Worm (Caenorhabditis elegans) whole organism, early embryonic: ENCODE results near the gene dph-2.

ENCODE experiments used
- F13C5.2 ChIP-seq: sonication (generic microtip); optimal IDR thresholded peaks from 2 replicates; lab custom pipeline; 2017; ENCODE audit warnings: mild to moderate bottlenecking, missing genetic modification characterization, inconsistent platforms, missing compliant biosample characterization
- aly-1 ChIP-seq: sonication (generic microtip); optimal IDR thresholded peaks from 2 replicates; lab custom pipeline; 2016; ENCODE audit warnings: missing genetic modification characterization, missing compliant biosample characterization
- ama-1 ChIP-seq: fragments of 150-350 bp; optimal IDR thresholded peaks from 2 replicates; lab custom pipeline; 2014
- ceh-13 ChIP-seq: fragments of 200-800 bp; sonication (Bioruptor generic); optimal IDR thresholded peaks from 2 replicates; lab custom pipeline; 2018; ENCODE audit warnings: mild to moderate bottlenecking, missing genetic modification characterization, missing compliant biosample characterization
- ets-7 ChIP-seq: sonication (generic microtip); optimal IDR thresholded peaks from 2 replicates; lab custom pipeline; 2016; ENCODE audit warnings: missing genotype, missing genetic modification characterization, missing compliant biosample characterization
- flt-1 ChIP-seq: fragments of 200-800 bp; sonication (Bioruptor generic); IDR thresholded peaks from 2 replicates; pipeline ENCODE4 v1.3.6; 2022; ENCODE audit warnings: missing genetic modification characterization, missing compliant biosample characterization
- hmg-4 ChIP-seq: fragments of 200-800 bp; sonication (Bioruptor generic); optimal IDR thresholded peaks from 2 replicates; lab custom pipeline; 2018; ENCODE audit warnings: mild to moderate bottlenecking, missing genetic modification characterization, missing compliant biosample characterization
- hnd-1 ChIP-seq: sonication (generic microtip); optimal IDR thresholded peaks from 2 replicates; lab custom pipeline; 2016; ENCODE audit warnings: missing genetic modification characterization, missing compliant biosample characterization
- scrt-1 ChIP-seq: fragments of 200-800 bp; sonication (Bioruptor generic); IDR thresholded peaks from 2 replicates; pipeline ENCODE4 v1.3.6; 2022; ENCODE audit warnings: missing genetic modification characterization, missing compliant biosample characterization
- sea-1 ChIP-seq: fragments of 200-800 bp; sonication (Bioruptor generic); conservative IDR thresholded peaks from 2 replicates; pipeline ENCODE4 v1.3.6; 2022; ENCODE audit warnings: missing genetic modification characterization, missing compliant biosample characterization
- tbx-11 ChIP-seq: fragments of 200-800 bp; sonication (Bioruptor generic); IDR thresholded peaks from 2 replicates; pipeline ENCODE4 v1.3.6; 2022; ENCODE audit warnings: missing genetic modification characterization, missing compliant biosample characterization
- tbx-37 ChIP-seq: fragments of 200-800 bp; sonication (Bioruptor generic); conservative IDR thresholded peaks from 2 replicates; pipeline ENCODE4 v1.3.6; 2022; ENCODE audit warnings: missing genetic modification reagents, missing genetic modification characterization, missing compliant biosample characterization

DNA sequence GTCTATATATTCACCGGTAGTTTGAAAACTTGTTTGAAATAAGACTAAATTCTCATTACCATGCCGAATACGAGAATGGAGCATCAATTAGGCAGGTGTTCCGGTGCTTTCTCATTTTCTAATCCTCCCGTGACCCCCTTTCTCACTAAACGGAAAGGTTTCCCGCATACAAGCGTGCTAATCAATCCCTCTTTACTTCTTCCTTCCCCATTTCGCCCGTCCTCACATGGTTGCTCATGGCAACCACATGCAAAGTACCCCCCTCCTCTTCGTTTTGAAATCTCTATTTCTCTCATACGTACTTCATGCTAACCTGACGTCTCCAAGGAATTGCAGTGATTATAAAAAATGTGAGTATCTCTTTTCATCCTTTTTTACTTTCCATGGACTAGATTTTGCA is 5.8 kb upstream of the dph-2 start, which contains the start of gene mks-5:
- no peak for TF ChIP-seq ama-1 (lab: Kevin White, UChicago)
- no peak for TF ChIP-seq ceh-13 (GFP tag; lab: Kevin White, UChicago)
- TF ChIP-seq hnd-1 (tag; lab: Kevin White, UChicago) = no peak
- TF ChIP-seq scrt-1 (GFP tag; lab: Robert Waterston, UW) = no peak
- no peak for TF ChIP-seq tbx-11
- no peak for TF ChIP-seq aly-1
- TF ChIP-seq F13C5.2 (tag; lab: Kevin White, UChicago) = no peak
- TF ChIP-seq flt-1 (GFP tag; lab: Robert Waterston, UW) = no peak
- TF ChIP-seq tbx-37 = no peak
- no peak for TF ChIP-seq hmg-4 (GFP tag; lab: Kevin White, UChicago)
- TF ChIP-seq ets-7 (tag; lab: Kevin White, UChicago) = no peak
- no peak for TF ChIP-seq sea-1 (GFP tag; lab: Robert Waterston, UW)
